Worm (Caenorhabditis elegans): ENCODE measurements around the gene srh-282.

Gene srh-282

ce11 chrIV:320380-320779 is 47.2 kb upstream of the srh-282 start, which contains the start of gene dsc-4:
TSS of gene dsc-4 (minus strand) at chrIV:320544.
- TF ChIP-seq ccch-3 (GFP tag; optimal IDR thresholded peaks at IDR 0.05) = no peak
- peak; percentile 1 for TF ChIP-seq nhr-80 (tag; optimal IDR thresholded peaks at IDR 0.05)

DNA sequence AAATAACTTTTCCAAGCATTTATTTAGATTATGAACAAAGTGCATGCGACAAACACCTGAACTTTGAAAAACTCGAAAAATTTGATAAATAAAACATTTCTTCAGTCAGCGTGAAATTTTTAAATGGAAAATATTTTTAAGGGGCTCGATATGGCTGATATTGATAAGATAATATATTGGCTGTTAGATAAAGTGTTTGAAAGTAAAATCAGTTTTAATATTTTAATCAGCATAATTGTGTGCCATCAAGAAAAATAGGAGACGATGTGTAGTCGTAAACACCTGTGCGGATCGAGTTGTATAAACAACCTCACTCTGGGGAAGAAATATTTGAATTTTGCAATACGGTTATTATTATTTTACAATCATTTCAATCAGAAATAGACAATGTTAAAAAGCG is 46.5 kb upstream of the srh-282 start:
- no peak for TF ChIP-seq dox-1 (GFP tag; IDR thresholded peaks at IDR 0.05)
- no peak for TF ChIP-seq F39B2.1 (GFP tag; IDR thresholded peaks at IDR 0.05)
- no peak for TF ChIP-seq mcd-1 (GFP tag; IDR thresholded peaks at IDR 0.05)
- no peak for TF ChIP-seq lsl-1 (GFP tag; optimal IDR thresholded peaks at IDR 0.05)
- TF ChIP-seq egl-44 (GFP tag; IDR thresholded peaks at IDR 0.05) = no peak
- TF ChIP-seq ztf-26 (tag; optimal IDR thresholded peaks at IDR 0.05) = no peak
- no peak for TF ChIP-seq unc-62 (GFP tag; optimal IDR thresholded peaks at IDR 0.05)
- TF ChIP-seq rpc-1 (optimal IDR thresholded peaks at IDR 0.05) = no peak
- no peak for TF ChIP-seq rpc-1 (tag; optimal IDR thresholded peaks at IDR 0.05)
- no peak for TF ChIP-seq Y79H2A.3 (GFP tag; conservative IDR thresholded peaks at IDR 0.05)
- TF ChIP-seq fkh-3 (tag; optimal IDR thresholded peaks at IDR 0.05) = no peak
- TF ChIP-seq snpc-3.4 (tag; optimal IDR thresholded peaks at IDR 0.05) = no peak
- TF ChIP-seq nfya-1 (tag; optimal IDR thresholded peaks at IDR 0.05; ENCODE audit: borderline replicate concordance, insufficient read depth) = no peak
- no peak for TF ChIP-seq aptf-3 (GFP tag; IDR thresholded peaks at IDR 0.05)
- TF ChIP-seq Y67H2A.10 (GFP tag; conservative IDR thresholded peaks at IDR 0.05) = no peak

DNA sequence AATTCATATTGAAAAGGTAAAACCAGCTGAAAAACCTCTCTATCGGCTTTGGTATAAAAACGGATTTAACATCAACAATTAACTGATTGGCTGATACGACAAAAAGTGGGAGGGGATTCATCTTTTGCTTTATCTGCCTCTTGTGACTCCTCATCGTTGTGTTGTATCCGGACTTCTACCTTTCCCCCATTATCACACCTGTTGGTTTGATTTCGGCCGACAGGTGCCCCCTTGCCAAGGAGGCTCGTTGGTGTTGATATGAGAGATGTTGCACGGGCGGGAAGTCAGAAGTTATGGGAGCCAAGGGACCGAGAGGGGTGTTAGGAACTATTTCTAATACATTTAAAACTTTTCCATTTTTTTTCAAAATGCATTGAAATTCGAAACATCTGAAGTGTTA is 41.3 kb upstream of the srh-282 start:
- no peak for TF ChIP-seq ceh-40 (GFP tag; IDR thresholded peaks at IDR 0.05)
- TF ChIP-seq Y53G8AR.9 (GFP tag; conservative IDR thresholded peaks at IDR 0.05) = no peak
- no peak for TF ChIP-seq aptf-2 (GFP tag; conservative IDR thresholded peaks at IDR 0.05)
- no peak for TF ChIP-seq F23B12.7 (tag; optimal IDR thresholded peaks at IDR 0.05; ENCODE audit: insufficient read depth)
- no peak for TF ChIP-seq rpc-1 (optimal IDR thresholded peaks at IDR 0.05)
- no peak for TF ChIP-seq rpc-1 (tag; optimal IDR thresholded peaks at IDR 0.05)
- TF ChIP-seq hrde-1 (tag; optimal IDR thresholded peaks at IDR 0.05; ENCODE audit: borderline replicate concordance) = no peak
- TF ChIP-seq D2030.7 (GFP tag; IDR thresholded peaks at IDR 0.05) = no peak
- no peak for TF ChIP-seq ztf-18 (tag; optimal IDR thresholded peaks at IDR 0.05)
- no peak for TF ChIP-seq pbrm-1 (GFP tag; IDR thresholded peaks at IDR 0.05)
- TF ChIP-seq efl-1 (GFP tag; optimal IDR thresholded peaks at IDR 0.05) = no peak
- TF ChIP-seq mel-28 (tag; optimal IDR thresholded peaks at IDR 0.05; ENCODE audit: borderline replicate concordance) = no peak
- no peak for TF ChIP-seq T26A5.8 (tag; optimal IDR thresholded peaks at IDR 0.05)

- no peak for TF ChIP-seq bed-1 (GFP tag; IDR thresholded peaks at IDR 0.05)
- TF ChIP-seq aptf-3 (GFP tag; IDR thresholded peaks at IDR 0.05) = no peak
- TF ChIP-seq nhr-80 (tag; optimal IDR thresholded peaks at IDR 0.05) = no peak
- no peak for TF ChIP-seq ztf-3 (GFP tag; optimal IDR thresholded peaks at IDR 0.05)
- TF ChIP-seq hlh-12 (tag; optimal IDR thresholded peaks at IDR 0.05) = no peak
These were observed 40.4 kb upstream of the srh-282 start, which contains the start of gene snai-1 for ce11 chrIV:313615-314014. TSS of gene snai-1 (minus strand) at chrIV:313715.

DNA sequence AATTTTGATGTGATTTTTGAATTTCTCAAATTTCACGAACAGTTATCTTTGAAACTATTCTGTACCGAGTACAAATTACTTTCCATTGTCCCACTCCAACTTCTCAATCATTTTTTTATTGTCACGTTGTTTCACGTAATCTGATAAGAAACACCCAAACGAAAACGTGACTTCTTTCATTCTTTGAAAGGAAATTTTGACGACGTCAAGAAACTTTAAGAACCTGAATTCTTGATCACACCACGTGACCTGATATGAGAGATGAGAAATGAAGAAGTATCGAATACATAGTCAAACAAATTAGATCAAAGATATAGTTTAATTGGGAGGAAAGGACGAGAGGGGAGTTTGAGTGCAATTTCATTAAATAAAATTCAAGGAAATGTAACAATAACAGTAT is 36.3 kb upstream of the srh-282 start:
- TF ChIP-seq K11D2.4 (GFP tag; IDR thresholded peaks at IDR 0.05) (no peak), lin-40 (tag; optimal IDR thresholded peaks at IDR 0.05) (peak; percentile 32), zim-3 (tag; optimal IDR thresholded peaks at IDR 0.05) (no peak), C06A6.2 (GFP tag; conservative IDR thresholded peaks at IDR 0.05) (0 out of 2 replicates have a peak, but pooled peaks have one; percentile 18), somi-1 (GFP tag; optimal IDR thresholded peaks at IDR 0.05) (peak; percentile 60), nfyb-1 (GFP tag; IDR thresholded peaks at IDR 0.05) (0 out of 2 replicates have a peak, but pooled peaks have one; percentile 29), tlf-1 (GFP tag; optimal IDR thresholded peaks at IDR 0.05) (no peak), ztf-26 (tag; optimal IDR thresholded peaks at IDR 0.05) (peak; percentile 63)

Data from whole organism, young adult.